Fruit fly (Drosophila melanogaster) whole organism, pupa: ENCODE measurements around the gene CG14017.

ENCODE experiments used
- CG13204 ChIP-seq: fragments of 200-800 bp; sonication (Bioruptor generic); optimal IDR thresholded peaks from 2 replicates; lab custom pipeline; 2018; ENCODE audit warnings: missing biosample characterization, mild to moderate bottlenecking, missing genetic modification characterization, moderate library complexity
- CG14655 ChIP-seq: fragments of 200-800 bp; sonication (Bioruptor generic); optimal IDR thresholded peaks from 3 replicates; lab custom pipeline; 2017; ENCODE audit warnings: mild to moderate bottlenecking, missing biosample characterization, missing genetic modification reagents, missing genetic modification characterization
- CG32121 ChIP-seq: fragments of 200-800 bp; sonication (Bioruptor generic); IDR thresholded peaks from 2 replicates; pipeline ENCODE4 v1.3.6; 2022; ENCODE audit warnings: missing biosample characterization, missing genetic modification characterization
- CG8159 ChIP-seq: fragments of 200-800 bp; sonication (Bioruptor generic); optimal IDR thresholded peaks from 3 replicates; lab custom pipeline; 2018; ENCODE audit warnings: missing biosample characterization, mild to moderate bottlenecking, missing genetic modification characterization, moderate library complexity
- CG8301 ChIP-seq: fragments of 200-800 bp; sonication (Bioruptor generic); optimal IDR thresholded peaks from 2 replicates; lab custom pipeline; 2018; ENCODE audit warnings: missing biosample characterization, mild to moderate bottlenecking, missing genetic modification characterization
- EcR ChIP-seq: fragments of 200-800 bp; sonication (Bioruptor generic); optimal IDR thresholded peaks from 3 replicates; lab custom pipeline; 2019; ENCODE audit warnings: missing biosample characterization, missing genetic modification characterization, mild to moderate bottlenecking, moderate library complexity, missing genetic modification reagents
- Ets98B ChIP-seq: fragments of 200-800 bp; sonication (Bioruptor generic); IDR thresholded peaks from 2 replicates; pipeline ENCODE4 v1.3.6; 2022; ENCODE audit warnings: missing biosample characterization, missing genetic modification characterization
- Pif1A ChIP-seq: fragments of 200-800 bp; sonication (Bioruptor generic); optimal IDR thresholded peaks from 3 replicates; lab custom pipeline; 2016; ENCODE audit warnings: missing biosample characterization, missing genetic modification characterization
- Pif1B ChIP-seq: fragments of 200-800 bp; sonication (Bioruptor generic); optimal IDR thresholded peaks from 3 replicates; lab custom pipeline; 2016; ENCODE audit warnings: missing biosample characterization, missing genetic modification characterization
- Snoo ChIP-seq: fragments of 200-800 bp; sonication (Bioruptor generic); optimal IDR thresholded peaks from 3 replicates; lab custom pipeline; 2017; ENCODE audit warnings: missing biosample characterization, mild to moderate bottlenecking, missing genetic modification characterization, inconsistent platforms
- gl ChIP-seq: fragments of 200-800 bp; sonication (Bioruptor generic); optimal IDR thresholded peaks from 2 replicates; lab custom pipeline; 2018; ENCODE audit warnings: missing biosample characterization, mild to moderate bottlenecking, missing genetic modification characterization
- rn ChIP-seq: fragments of 200-800 bp; sonication (Bioruptor generic); IDR thresholded peaks from 2 replicates; pipeline ENCODE4 v1.3.6; 2022; ENCODE audit warnings: missing biosample characterization, missing genetic modification characterization

The CG14017 gene

dm6 chr2L:5596533-5596932 is 42.8 kb downstream of the CG14017 start, which contains the start of gene CG18266:
Gene CG18266 (plus strand): TSS chr2L:5596833.
- TF ChIP-seq Snoo (tag; lab: Kevin White, UChicago), result no peak
- TF ChIP-seq rn, result no peak
- no peak for TF ChIP-seq CG8301 (tag; lab: Kevin White, UChicago)
- no peak for TF ChIP-seq CG8159
- TF ChIP-seq Pif1A (GFP tag; lab: Kevin White, UChicago), result no peak
- TF ChIP-seq CG32121 (GFP tag; lab: Robert Waterston, UW), result no peak
- no peak for TF ChIP-seq gl (tag; lab: Kevin White, UChicago)
- no peak for TF ChIP-seq Pif1B (GFP tag; lab: Kevin White, UChicago)
- no peak for TF ChIP-seq EcR
- no peak for TF ChIP-seq Ets98B (GFP tag; lab: Robert Waterston, UW)
- TF ChIP-seq CG13204 (GFP tag; lab: Kevin White, UChicago), result no peak
- no peak for TF ChIP-seq CG14655 (GFP tag; lab: Kevin White, UChicago)
